Fruit fly (Drosophila melanogaster): ENCODE data around the gene CG13855.

The CG13855 gene

DNA sequence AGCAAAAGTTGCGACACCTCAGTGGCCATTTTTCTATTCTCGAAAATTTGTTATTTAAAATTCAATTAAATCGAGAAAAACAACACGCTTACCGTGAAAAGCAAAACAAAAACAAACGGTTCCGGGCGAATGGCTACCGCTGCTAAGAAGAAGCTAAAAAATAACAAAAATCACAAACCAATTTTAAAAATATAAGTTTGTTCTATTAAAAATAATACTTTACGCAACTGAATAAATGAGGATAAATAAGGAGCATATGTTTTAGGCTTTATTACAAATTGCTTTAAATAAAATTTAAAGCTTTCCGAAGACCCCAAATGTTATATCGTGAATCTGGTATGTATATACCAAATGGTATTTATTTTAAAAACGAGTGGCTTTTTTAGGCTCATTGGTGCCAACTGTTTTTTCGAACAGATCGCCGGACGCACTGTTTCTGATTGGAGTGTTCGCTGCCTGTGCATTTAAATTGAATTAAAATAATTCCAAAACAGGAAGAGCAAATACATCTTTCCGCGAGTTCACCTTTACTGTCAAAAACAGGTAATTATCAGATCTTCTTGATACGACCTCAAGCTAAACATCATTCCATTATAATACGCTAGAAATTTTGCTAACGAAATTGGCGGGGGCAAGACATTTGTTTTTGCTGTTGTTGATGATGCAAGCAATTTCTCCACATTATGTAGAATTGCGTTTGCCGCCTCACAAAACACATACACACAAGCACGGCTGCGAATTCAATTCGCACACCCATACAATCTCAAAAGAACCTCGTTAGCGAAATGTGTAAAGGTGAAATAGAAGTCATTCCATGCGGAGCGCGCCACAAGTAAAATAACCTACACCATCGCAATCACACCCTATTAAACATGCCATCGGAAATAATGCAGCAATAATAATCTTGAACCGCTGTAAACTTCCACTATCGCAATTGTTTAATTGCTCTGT, 38.3 kb upstream of the CG13855 start, which contains the start of the genes Polr3F and PyK (continued):
- no peak for TF ChIP-seq CG17802 (tag; optimal IDR thresholded peaks at IDR 0.05)
- TF ChIP-seq CG10209 (GFP tag; optimal IDR thresholded peaks at IDR 0.05) = no peak
- TF ChIP-seq al (GFP tag; IDR thresholded peaks at IDR 0.05) = no peak
- no peak for TF ChIP-seq CG32767 (GFP tag; IDR thresholded peaks at IDR 0.05)
- no peak for TF ChIP-seq schlank (tag; optimal IDR thresholded peaks at IDR 0.05)
- TF ChIP-seq CG4730 (GFP tag; IDR thresholded peaks at IDR 0.05) = no peak
- TF ChIP-seq sens (GFP tag) = peak; percentile 80
- no peak for TF ChIP-seq Hey (tag; optimal IDR thresholded peaks at IDR 0.05)
- no peak for TF ChIP-seq p53 (GFP tag; optimal IDR thresholded peaks at IDR 0.05)
- no peak for TF ChIP-seq crol (GFP tag; IDR thresholded peaks at IDR 0.05)
- TF ChIP-seq CG12071 (GFP tag; optimal IDR thresholded peaks at IDR 0.05) = no peak
- TF ChIP-seq ewg (GFP tag; optimal IDR thresholded peaks at IDR 0.05) = no peak
- TF ChIP-seq ro (GFP tag; IDR thresholded peaks at IDR 0.05) = no peak
- TF ChIP-seq MTF-1 (GFP tag; optimal IDR thresholded peaks at IDR 0.05; ENCODE audit: borderline replicate concordance) = no peak
- no peak for TF ChIP-seq zfh1 (GFP tag; IDR thresholded peaks at IDR 0.05)
- TF ChIP-seq Dref (GFP tag; IDR thresholded peaks at IDR 0.05) = no peak
- no peak for TF ChIP-seq CG1233 (GFP tag; optimal IDR thresholded peaks at IDR 0.05)
- TF ChIP-seq seq (GFP tag; IDR thresholded peaks at IDR 0.05) = no peak
- no peak for TF ChIP-seq Adf1 (GFP tag; IDR thresholded peaks at IDR 0.05)
- no peak for TF ChIP-seq HLHmδ (GFP tag; optimal IDR thresholded peaks at IDR 0.05)
- no peak for TF ChIP-seq crc (GFP tag; optimal IDR thresholded peaks at IDR 0.05)
- TF ChIP-seq CG2889 (GFP tag; IDR thresholded peaks at IDR 0.05) = no peak
- peak; percentile 96 for TF ChIP-seq wek (GFP tag; optimal IDR thresholded peaks at IDR 0.05)
- TF ChIP-seq CG9215 (GFP tag; IDR thresholded peaks at IDR 0.05) = no peak
- TF ChIP-seq Mrtf (GFP tag; IDR thresholded peaks at IDR 0.05) = no peak
- TF ChIP-seq Ets97D (GFP tag; optimal IDR thresholded peaks at IDR 0.05) = peak; percentile 36
- peak; percentile 23 for TF ChIP-seq Ets65A (GFP tag)
- peak; percentile 30 for TF ChIP-seq Sox102F (GFP tag; optimal IDR thresholded peaks at IDR 0.05)
- TF ChIP-seq CG17385 (GFP tag; optimal IDR thresholded peaks at IDR 0.05) = peak; percentile 98
- no peak for TF ChIP-seq Atf-2 (GFP tag; optimal IDR thresholded peaks at IDR 0.05)
- TF ChIP-seq CG6175 (GFP tag; IDR thresholded peaks at IDR 0.05) = no peak
- no peak for TF ChIP-seq dati (GFP tag; IDR thresholded peaks at IDR 0.05)
- TF ChIP-seq hth (optimal IDR thresholded peaks at IDR 0.05) = no peak
- TF ChIP-seq CG12744 (GFP tag; optimal IDR thresholded peaks at IDR 0.05) = no peak
- peak; percentile 28 for TF ChIP-seq zen (tag; optimal IDR thresholded peaks at IDR 0.05)
- no peak for TF ChIP-seq CG18011 (GFP tag; optimal IDR thresholded peaks at IDR 0.05)
- TF ChIP-seq B-H2 (GFP tag; optimal IDR thresholded peaks at IDR 0.05) = no peak
- peak in 1 of 2 experiments; percentile 23 for TF ChIP-seq dpn (GFP tag; optimal IDR thresholded peaks at IDR 0.05)
- no peak for TF ChIP-seq nom (GFP tag; optimal IDR thresholded peaks at IDR 0.05)
- TF ChIP-seq Neu2 (GFP tag; optimal IDR thresholded peaks at IDR 0.05; ENCODE audit: borderline replicate concordance) = no peak
- TF ChIP-seq tin (GFP tag; optimal IDR thresholded peaks at IDR 0.05) = peak; percentile 24
- TF ChIP-seq CG6654 (GFP tag; optimal IDR thresholded peaks at IDR 0.05) = no peak
- TF ChIP-seq Dll (GFP tag; IDR thresholded peaks at IDR 0.05; ENCODE audit: partially characterized antibody) = no peak
- TF ChIP-seq CG10565 (GFP tag; optimal IDR thresholded peaks at IDR 0.05) = no peak
- TF ChIP-seq CG15601 (tag; optimal IDR thresholded peaks at IDR 0.05) = peak; percentile 40
- TF ChIP-seq salm (tag; optimal IDR thresholded peaks at IDR 0.05) = no peak
- no peak for TF ChIP-seq sisA (GFP tag; IDR thresholded peaks at IDR 0.05)
- no peak for TF ChIP-seq kni (GFP tag; optimal IDR thresholded peaks at IDR 0.05)
- TF ChIP-seq D19A (tag; optimal IDR thresholded peaks at IDR 0.05) = peak; percentile 7
- TF ChIP-seq Bteb2 (GFP tag; optimal IDR thresholded peaks at IDR 0.05) = peak; percentile 6
